Fruit fly (Drosophila melanogaster): ENCODE measurements around the gene CG15210.

CG15210 gene

DNA sequence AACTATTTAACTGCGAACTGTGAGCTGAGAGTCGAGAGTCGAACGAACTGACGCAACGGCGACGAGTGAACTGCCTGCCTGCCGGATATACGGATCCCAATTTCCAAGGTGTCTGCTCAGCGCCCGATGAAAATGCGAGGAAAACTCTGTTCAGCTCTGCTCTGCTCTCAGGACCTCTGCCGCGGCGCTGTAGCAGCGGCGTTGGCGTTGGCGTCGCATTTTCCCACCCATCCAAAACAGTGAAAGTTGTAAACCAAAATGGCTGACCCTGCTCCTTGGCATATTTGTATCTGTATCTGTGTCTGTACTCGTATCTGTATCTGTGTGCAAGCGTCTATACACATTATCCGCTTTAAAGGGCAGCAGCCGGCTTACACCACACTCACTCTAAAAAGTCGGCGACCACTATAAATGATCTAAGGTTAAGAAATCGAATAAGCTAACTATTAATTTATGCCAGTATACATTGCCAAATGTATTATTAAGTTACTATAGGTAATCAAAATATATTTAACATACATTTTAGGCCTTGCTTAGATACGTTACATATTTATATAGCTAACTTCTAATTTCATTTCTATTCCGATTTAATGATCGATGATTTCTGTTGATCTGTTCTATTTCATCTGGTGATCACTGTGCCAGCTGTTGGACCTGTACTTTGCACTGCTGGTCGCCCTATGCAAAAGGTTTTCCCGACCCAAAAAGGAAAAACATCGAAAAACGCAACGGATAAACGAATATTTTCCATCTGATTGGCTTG lies 16.2 kb upstream of the CG15210 start (continued):
- TF ChIP-seq kni (GFP tag; optimal IDR thresholded peaks at IDR 0.05) (peak; percentile 89), ap (GFP tag; IDR thresholded peaks at IDR 0.05) (peak; percentile 41; the same call in 1 of the 2 replicates), Hey (tag; optimal IDR thresholded peaks at IDR 0.05) (no peak), Lpt (GFP tag; optimal IDR thresholded peaks at IDR 0.05) (no peak), CG2129 (GFP tag; IDR thresholded peaks at IDR 0.05; ENCODE audit: partially characterized antibody) (no peak), Dip2 (GFP tag; IDR thresholded peaks at IDR 0.05) (no peak), knrl (GFP tag; IDR thresholded peaks at IDR 0.05; ENCODE audit: partially characterized antibody) (no peak), CG18011 (GFP tag; optimal IDR thresholded peaks at IDR 0.05) (no peak), CG13296 (GFP tag; optimal IDR thresholded peaks at IDR 0.05) (peak; percentile 63), CG4404 (GFP tag; IDR thresholded peaks at IDR 0.05) (peak; percentile 88), CG1603 (tag; optimal IDR thresholded peaks at IDR 0.05) (peak; percentile 76), CG16813 (GFP tag; IDR thresholded peaks at IDR 0.05; ENCODE audit: partially characterized antibody) (no peak), psq (GFP tag; optimal IDR thresholded peaks at IDR 0.05) (no peak), Dad (GFP tag; optimal IDR thresholded peaks at IDR 0.05) (no peak), CG33557 (GFP tag; optimal IDR thresholded peaks at IDR 0.05) (peak; percentile 87), CG17359 (tag; optimal IDR thresholded peaks at IDR 0.05) (peak; percentile 72), Ptx1 (GFP tag; IDR thresholded peaks at IDR 0.05) (peak; percentile 46; the same call in 1 of the 2 replicates), Sin3A (optimal IDR thresholded peaks at IDR 0.05) (no peak), CG11085 (GFP tag; IDR thresholded peaks at IDR 0.05) (no peak), Spps (tag; optimal IDR thresholded peaks at IDR 0.05) (peak; percentile 64), Meics (GFP tag; optimal IDR thresholded peaks at IDR 0.05) (peak; percentile 70), CG18619 (GFP tag; optimal IDR thresholded peaks at IDR 0.05) (peak; percentile 54), usp (GFP tag; optimal IDR thresholded peaks at IDR 0.05) (no peak), CG1647 (GFP tag; optimal IDR thresholded peaks at IDR 0.05) (no peak), gcm (GFP tag; optimal IDR thresholded peaks at IDR 0.05) (peak; percentile 66), twi (tag; optimal IDR thresholded peaks at IDR 0.05) (peak; percentile 79), ac (GFP tag; optimal IDR thresholded peaks at IDR 0.05) (peak; percentile 87), ci (GFP tag; IDR thresholded peaks at IDR 0.05) (no peak), Bdp1 (GFP tag; optimal IDR thresholded peaks at IDR 0.05) (peak; percentile 17), shn (GFP tag; optimal IDR thresholded peaks at IDR 0.05) (peak; percentile 44), zfh2 (GFP tag; optimal IDR thresholded peaks at IDR 0.05) (no peak), tgo (GFP tag; IDR thresholded peaks at IDR 0.05) (peak; percentile 38; the same call in 2 of the 3 replicates), CG10462 (GFP tag; optimal IDR thresholded peaks at IDR 0.05) (peak; percentile 12), CG32767 (GFP tag; IDR thresholded peaks at IDR 0.05) (0 out of 2 replicates have a peak, but pooled peaks have one; percentile 52), CG30403 (GFP tag; optimal IDR thresholded peaks at IDR 0.05) (peak; percentile 56), dysf (GFP tag; IDR thresholded peaks at IDR 0.05) (peak; percentile 45; the same call in 2 of the 3 replicates), NC2β (GFP tag; optimal IDR thresholded peaks at IDR 0.05) (peak; percentile 27), CG13775 (GFP tag; optimal IDR thresholded peaks at IDR 0.05) (peak; percentile 78), Dref (GFP tag; IDR thresholded peaks at IDR 0.05) (no peak), onecut (GFP tag; IDR thresholded peaks at IDR 0.05) (peak; percentile 25), Ssrp (tag; optimal IDR thresholded peaks at IDR 0.05) (peak; percentile 80), zen2 (GFP tag; IDR thresholded peaks at IDR 0.05; ENCODE audit: partially characterized antibody) (no peak), CG2678 (tag; optimal IDR thresholded peaks at IDR 0.05) (peak; percentile 88), scrt (GFP tag; optimal IDR thresholded peaks at IDR 0.05) (peak; percentile 68), Nf-YC (tag; optimal IDR thresholded peaks at IDR 0.05) (peak; percentile 40), cato (GFP tag; optimal IDR thresholded peaks at IDR 0.05; ENCODE audit: borderline replicate concordance) (no peak), Tbp (GFP tag; optimal IDR thresholded peaks at IDR 0.05) (no peak), HLH3B (GFP tag; IDR thresholded peaks at IDR 0.05) (peak; percentile 51), grau (tag; optimal IDR thresholded peaks at IDR 0.05) (peak; percentile 96), CG9797 (GFP tag; optimal IDR thresholded peaks at IDR 0.05) (no peak)

Measured in whole organism, embryonic.